Worm (Caenorhabditis elegans): ENCODE measurements around the gene aaim-1.
A peak's percentile ranks its signal among the peaks of the same experiment; 100 is the strongest.

Gene aaim-1

ce11 chrX:6536701-6537279, 25.4 kb downstream of the aaim-1 start, which contains the start of gene ilys-5 (continued):
- TF ChIP-seq tag-97 (GFP tag; IDR thresholded peaks at IDR 0.05) (no peak), egl-27 (tag; optimal IDR thresholded peaks at IDR 0.05) (no peak), sdz-12 (GFP tag; optimal IDR thresholded peaks at IDR 0.05) (no peak), F10B5.3 (tag; optimal IDR thresholded peaks at IDR 0.05) (no peak), ZK546.5 (tag; optimal IDR thresholded peaks at IDR 0.05) (no peak), F37D6.2 (tag; optimal IDR thresholded peaks at IDR 0.05) (no peak), zip-11 (GFP tag; IDR thresholded peaks at IDR 0.05) (no peak), aly-2 (tag; optimal IDR thresholded peaks at IDR 0.05) (no peak), Y48G9A.11 (GFP tag; IDR thresholded peaks at IDR 0.05) (no peak), pqm-1 (tag; optimal IDR thresholded peaks at IDR 0.05) (no peak), daf-19 (GFP tag; conservative IDR thresholded peaks at IDR 0.05) (no peak), mxl-3 (GFP tag; optimal IDR thresholded peaks at IDR 0.05) (peak; percentile 40), nhr-102 (tag; optimal IDR thresholded peaks at IDR 0.05) (peak; percentile 38), F44E2.7 (GFP tag; IDR thresholded peaks at IDR 0.05) (no peak), hlh-11 (tag; optimal IDR thresholded peaks at IDR 0.05) (peak; percentile 85), mdt-29 (GFP tag; IDR thresholded peaks at IDR 0.05) (peak; percentile 90), ceh-20 (GFP tag; IDR thresholded peaks at IDR 0.05) (no peak), hmg-1.1 (GFP tag; IDR thresholded peaks at IDR 0.05) (no peak), nhr-237 (tag; optimal IDR thresholded peaks at IDR 0.05) (no peak), mxl-2 (GFP tag; conservative IDR thresholded peaks at IDR 0.05) (no peak), daf-8 (GFP tag; IDR thresholded peaks at IDR 0.05) (no peak), mes-2 (tag; optimal IDR thresholded peaks at IDR 0.05; ENCODE audit: poor library complexity, severe bottlenecking) (no peak), spr-3 (GFP tag; optimal IDR thresholded peaks at IDR 0.05) (no peak), ceh-82 (tag; optimal IDR thresholded peaks at IDR 0.05) (no peak), dve-1 (tag; optimal IDR thresholded peaks at IDR 0.05; ENCODE audit: insufficient read depth) (peak; percentile 85), daf-16 (GFP tag; optimal IDR thresholded peaks at IDR 0.05) (no peak), daf-16 (tag; optimal IDR thresholded peaks at IDR 0.05) (peak; percentile 19), madf-5 (GFP tag; IDR thresholded peaks at IDR 0.05) (no peak), duxl-1 (tag; optimal IDR thresholded peaks at IDR 0.05; ENCODE audit: poor library complexity) (no peak), mep-1 (tag; optimal IDR thresholded peaks at IDR 0.05) (no peak), ama-1 (optimal IDR thresholded peaks at IDR 0.05) (no peak), cey-2 (tag; optimal IDR thresholded peaks at IDR 0.05; ENCODE audit: borderline replicate concordance, insufficient read depth) (no peak), ceh-32 (tag; optimal IDR thresholded peaks at IDR 0.05; ENCODE audit: poor library complexity) (no peak), nhr-11 (tag; optimal IDR thresholded peaks at IDR 0.05) (no peak), dmd-9 (GFP tag; IDR thresholded peaks at IDR 0.05) (no peak), mdl-1 (tag; optimal IDR thresholded peaks at IDR 0.05) (no peak), daf-12 (tag; optimal IDR thresholded peaks at IDR 0.05) (no peak), snpc-1.2 (GFP tag; IDR thresholded peaks at IDR 0.05) (0 out of 2 replicates have a peak, but pooled peaks have one; percentile 21), nhr-28 (tag; optimal IDR thresholded peaks at IDR 0.05) (no peak)

DNA sequence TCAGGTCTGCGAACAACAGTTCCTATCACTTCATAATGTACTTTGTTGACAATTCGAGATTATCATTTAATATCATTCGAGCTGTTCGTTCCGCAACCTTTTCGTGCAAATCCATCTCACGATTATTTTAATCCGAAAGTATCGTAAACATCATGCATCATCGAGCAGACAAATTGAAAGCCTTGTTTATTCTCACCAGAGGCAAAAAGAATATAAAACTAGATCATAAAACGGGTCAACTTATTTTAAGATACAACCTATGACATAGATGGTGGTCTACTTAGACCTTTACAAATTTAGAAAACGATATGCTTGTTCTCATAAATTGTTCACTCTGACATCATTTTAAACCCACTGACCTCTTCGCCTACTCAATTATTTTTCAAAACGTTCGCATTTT, 29.2 kb downstream of the aaim-1 start:
- TF ChIP-seq spr-3 (GFP tag; optimal IDR thresholded peaks at IDR 0.05) (no peak), T20F7.1 (GFP tag; optimal IDR thresholded peaks at IDR 0.05) (peak; percentile 2), nhr-41 (GFP tag; IDR thresholded peaks at IDR 0.05) (no peak), tag-97 (GFP tag; IDR thresholded peaks at IDR 0.05) (no peak), tra-1 (GFP tag; IDR thresholded peaks at IDR 0.05) (no peak), mdt-29 (GFP tag; IDR thresholded peaks at IDR 0.05) (0 out of 2 replicates have a peak, but pooled peaks have one; percentile 30), mep-1 (tag; optimal IDR thresholded peaks at IDR 0.05) (no peak), dve-1 (tag; optimal IDR thresholded peaks at IDR 0.05; ENCODE audit: insufficient read depth) (peak; percentile 61), F26F4.8 (GFP tag; conservative IDR thresholded peaks at IDR 0.05) (no peak), dmd-6 (GFP tag; IDR thresholded peaks at IDR 0.05) (peak; percentile 73), T26A8.4 (GFP tag; IDR thresholded peaks at IDR 0.05) (no peak), lir-3 (tag; optimal IDR thresholded peaks at IDR 0.05) (no peak), lin-38 (GFP tag; IDR thresholded peaks at IDR 0.05) (peak; percentile 37; the same call in 1 of the 2 replicates)

Measured in whole organism, L4 larva.